Worm (Caenorhabditis elegans): ENCODE results near the gene T16G12.3.

T16G12.3 gene

DNA sequence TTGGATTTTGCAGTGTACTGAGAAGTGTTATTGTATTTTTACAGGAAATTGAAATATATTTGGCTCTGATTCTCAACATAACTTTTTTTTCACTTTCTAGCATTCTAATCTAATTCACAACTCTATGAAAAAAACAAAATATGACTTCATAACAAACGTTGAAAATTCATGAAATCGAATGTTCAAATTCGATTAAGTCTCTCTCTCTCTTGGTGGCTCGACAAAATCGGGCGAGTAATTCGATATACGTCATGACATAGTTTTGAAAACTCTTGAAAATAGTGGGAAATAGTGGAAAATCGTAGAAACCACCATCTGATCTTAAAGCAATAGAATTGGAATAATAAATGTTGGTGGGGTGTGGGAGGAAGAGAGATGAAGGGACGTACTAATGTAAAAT lies 32.4 kb upstream of the T16G12.3 start:
- no peak for TF ChIP-seq ceh-16 (tag; optimal IDR thresholded peaks at IDR 0.05)
- no peak for TF ChIP-seq nhr-11 (tag; optimal IDR thresholded peaks at IDR 0.05)
- TF ChIP-seq aly-2 (tag; optimal IDR thresholded peaks at IDR 0.05): no peak
- TF ChIP-seq elt-1 (tag; optimal IDR thresholded peaks at IDR 0.05): no peak
- TF ChIP-seq unc-39 (tag; optimal IDR thresholded peaks at IDR 0.05): no peak
- TF ChIP-seq snpc-4 (tag; optimal IDR thresholded peaks at IDR 0.05): no peak
- no peak for TF ChIP-seq lin-15B (tag; optimal IDR thresholded peaks at IDR 0.05)
- no peak for TF ChIP-seq fkh-10 (GFP tag; optimal IDR thresholded peaks at IDR 0.05)

DNA sequence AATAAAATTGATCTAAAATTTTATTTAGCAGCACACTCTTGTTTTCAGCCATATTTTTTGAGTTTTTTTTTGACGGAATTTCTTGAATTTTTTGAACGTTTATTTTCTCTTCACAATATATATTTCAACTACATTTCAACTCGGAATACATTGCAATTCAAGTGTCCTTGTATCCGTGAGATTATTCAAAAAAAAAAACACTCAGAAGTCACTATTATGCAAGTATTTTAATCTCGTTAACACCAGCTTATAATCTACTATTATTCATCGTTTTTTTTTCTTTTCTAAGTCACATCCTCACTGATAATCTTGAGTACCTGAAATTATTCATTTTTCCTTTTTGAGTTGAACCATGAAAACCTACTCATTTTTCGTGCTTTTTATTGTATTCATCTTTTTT lies 27.0 kb upstream of the T16G12.3 start, which contains the start of gene ins-21:
Gene ins-21 (plus strand): TSS at position 301 of the 400 bp plus-strand sequence.
- TF ChIP-seq nhr-28 (tag; optimal IDR thresholded peaks at IDR 0.05): no peak
- no peak for TF ChIP-seq ztf-11 (tag; optimal IDR thresholded peaks at IDR 0.05)
- no peak for TF ChIP-seq nhr-77 (tag; optimal IDR thresholded peaks at IDR 0.05)
- TF ChIP-seq snpc-4 (tag; optimal IDR thresholded peaks at IDR 0.05): no peak
- TF ChIP-seq tbx-2 (tag; optimal IDR thresholded peaks at IDR 0.05): no peak
- no peak for TF ChIP-seq mdl-1 (tag; optimal IDR thresholded peaks at IDR 0.05)
- TF ChIP-seq nhr-76 (tag; optimal IDR thresholded peaks at IDR 0.05): no peak
- no peak for TF ChIP-seq nhr-67 (tag; optimal IDR thresholded peaks at IDR 0.05)
- TF ChIP-seq lin-15B (tag; optimal IDR thresholded peaks at IDR 0.05): no peak
- no peak for TF ChIP-seq mml-1 (tag; optimal IDR thresholded peaks at IDR 0.05)

DNA sequence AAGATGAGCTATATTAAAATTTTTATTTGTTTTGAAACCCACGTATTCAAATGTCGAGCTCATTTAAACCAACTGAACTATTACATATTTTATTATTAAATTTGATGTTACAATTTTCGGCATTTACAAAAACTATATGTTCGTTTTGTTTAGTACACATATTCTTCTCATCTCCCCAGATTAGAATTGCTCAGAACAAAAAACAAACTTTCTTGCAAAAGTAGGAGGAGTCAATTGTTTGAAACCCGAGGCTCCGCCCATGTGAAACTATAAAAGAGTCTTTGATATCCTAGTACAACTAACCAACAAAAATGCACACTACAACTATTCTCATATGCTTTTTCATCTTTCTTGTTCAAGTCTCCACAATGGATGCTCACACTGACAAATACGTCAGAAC lies 24.4 kb upstream of the T16G12.3 start, which contains the start of gene ins-22:
Gene ins-22 (plus strand): TSS at position 301 of the 400 bp plus-strand sequence.
- TF ChIP-seq tbx-2 (tag; optimal IDR thresholded peaks at IDR 0.05) (no peak), elt-2 (tag; optimal IDR thresholded peaks at IDR 0.05) (no peak), egl-27 (tag; optimal IDR thresholded peaks at IDR 0.05) (no peak), hmg-11 (tag; optimal IDR thresholded peaks at IDR 0.05) (no peak), nhr-67 (tag; optimal IDR thresholded peaks at IDR 0.05) (no peak), nhr-77 (tag; optimal IDR thresholded peaks at IDR 0.05) (no peak), egl-5 (tag; optimal IDR thresholded peaks at IDR 0.05) (no peak), nhr-23 (tag; optimal IDR thresholded peaks at IDR 0.05) (no peak), aly-2 (tag; optimal IDR thresholded peaks at IDR 0.05) (no peak), unc-62 (GFP tag; optimal IDR thresholded peaks at IDR 0.05) (no peak), nhr-11 (tag; optimal IDR thresholded peaks at IDR 0.05) (no peak), nfya-1 (tag; optimal IDR thresholded peaks at IDR 0.05; ENCODE audit: insufficient read depth) (no peak), lsy-12 (tag; optimal IDR thresholded peaks at IDR 0.05) (no peak), lin-39 (tag; optimal IDR thresholded peaks at IDR 0.05) (no peak), elt-1 (tag; optimal IDR thresholded peaks at IDR 0.05) (no peak), fkh-2 (tag; optimal IDR thresholded peaks at IDR 0.05) (no peak), ztf-11 (tag; optimal IDR thresholded peaks at IDR 0.05) (no peak), pha-4 (tag; optimal IDR thresholded peaks at IDR 0.05) (no peak), ztf-4 (tag; optimal IDR thresholded peaks at IDR 0.05) (no peak)

ce11 chrIII:10027947-10028346 lies 22.5 kb upstream of the T16G12.3 start, which contains the start of gene ins-23:
ins-23 (plus strand) TSS chrIII:10028247.
- TF ChIP-seq ZK546.5 (tag; optimal IDR thresholded peaks at IDR 0.05) (no peak), ceh-28 (tag; optimal IDR thresholded peaks at IDR 0.05) (no peak), jun-1 (tag; optimal IDR thresholded peaks at IDR 0.05) (no peak), mdl-1 (tag; optimal IDR thresholded peaks at IDR 0.05) (no peak), ama-1 (optimal IDR thresholded peaks at IDR 0.05) (no peak), unc-39 (tag; optimal IDR thresholded peaks at IDR 0.05) (no peak), hmg-11 (tag; optimal IDR thresholded peaks at IDR 0.05) (no peak), tbx-2 (tag; optimal IDR thresholded peaks at IDR 0.05) (no peak), fkh-2 (tag; optimal IDR thresholded peaks at IDR 0.05) (no peak), nhr-76 (tag; optimal IDR thresholded peaks at IDR 0.05) (no peak), mml-1 (tag; optimal IDR thresholded peaks at IDR 0.05) (no peak), lsy-12 (tag; optimal IDR thresholded peaks at IDR 0.05) (no peak)

DNA sequence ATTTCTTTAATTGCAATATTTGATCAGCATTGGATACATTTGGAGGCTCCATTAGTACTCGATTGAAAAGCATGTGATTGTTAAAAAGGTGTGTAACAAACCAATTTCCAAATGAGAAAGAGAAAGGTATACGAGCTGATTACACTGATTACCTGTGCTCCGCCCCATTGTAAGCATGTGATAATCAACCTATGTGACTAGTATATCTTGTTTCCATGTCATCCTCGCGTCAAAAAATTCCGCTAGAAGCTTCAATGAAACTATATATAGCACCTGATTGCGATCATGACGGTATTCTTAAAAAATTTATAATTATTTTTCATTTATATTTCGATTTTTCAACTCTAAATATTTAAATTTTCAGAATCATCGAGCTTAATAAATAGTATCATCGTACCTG lies 19.9 kb upstream of the T16G12.3 start, which contains the start of gene M04D8.4:
Gene M04D8.4 (minus strand): TSS at position 101 of the 400 bp plus-strand sequence.
- no peak for TF ChIP-seq nhr-43 (tag; optimal IDR thresholded peaks at IDR 0.05; ENCODE audit: poor library complexity, severe bottlenecking)
- no peak for TF ChIP-seq ztf-4 (tag; optimal IDR thresholded peaks at IDR 0.05)
- TF ChIP-seq elt-3 (tag; optimal IDR thresholded peaks at IDR 0.05): no peak
- TF ChIP-seq unc-62 (GFP tag; optimal IDR thresholded peaks at IDR 0.05): no peak
- TF ChIP-seq ceh-9 (tag; optimal IDR thresholded peaks at IDR 0.05): no peak
- no peak for TF ChIP-seq mml-1 (tag; optimal IDR thresholded peaks at IDR 0.05)
- no peak for TF ChIP-seq pha-4 (tag; optimal IDR thresholded peaks at IDR 0.05)
- no peak for TF ChIP-seq ceh-16 (tag; optimal IDR thresholded peaks at IDR 0.05)
- TF ChIP-seq ceh-28 (tag; optimal IDR thresholded peaks at IDR 0.05): no peak
- no peak for TF ChIP-seq fkh-10 (GFP tag; optimal IDR thresholded peaks at IDR 0.05)
- TF ChIP-seq nfya-1 (tag; optimal IDR thresholded peaks at IDR 0.05; ENCODE audit: insufficient read depth): no peak
- TF ChIP-seq nhr-23 (tag; optimal IDR thresholded peaks at IDR 0.05): no peak
- no peak for TF ChIP-seq daf-12 (tag; optimal IDR thresholded peaks at IDR 0.05)
- TF ChIP-seq nhr-11 (tag; optimal IDR thresholded peaks at IDR 0.05): no peak

Data from whole organism, L3 larva.